Worm (Caenorhabditis elegans) whole organism, L1 larva: ENCODE data around the gene Y43F8B.11.

Experiments used
- C34B4.2 ChIP-seq: sonication (generic microtip); optimal IDR thresholded peaks from 2 replicates; lab custom pipeline; 2017; ENCODE audit warnings: mild to moderate bottlenecking, missing genetic modification characterization, missing compliant biosample characterization
- Y116A8C.19 ChIP-seq: sonication (generic microtip); optimal IDR thresholded peaks from 2 replicates; lab custom pipeline; 2016; ENCODE audit warnings: missing compliant biosample characterization, missing genetic modification characterization, borderline replicate concordance
- blmp-1 ChIP-seq: fragments of 150-350 bp; optimal IDR thresholded peaks from 2 replicates; lab custom pipeline; 2014; ENCODE audit warnings: missing biosample characterization, missing genetic modification characterization
- ceh-63 ChIP-seq: fragments of 200-800 bp; sonication (Bioruptor generic); optimal IDR thresholded peaks from 2 replicates; lab custom pipeline; 2018; ENCODE audit warnings: mild to moderate bottlenecking, missing genetic modification characterization, missing compliant biosample characterization
- ces-1 ChIP-seq: fragments of 150-350 bp; optimal IDR thresholded peaks from 2 replicates; lab custom pipeline; 2014; ENCODE audit warnings: missing biosample characterization, missing genetic modification reagents, missing genetic modification characterization
- dpl-1 ChIP-seq, 3 experiments: fragments of 150-350 bp in 2 of 3; sonication (generic microtip) in 1 of 3; optimal IDR thresholded peaks; 2 replicates each; lab custom pipeline; 2014 to 2017; ENCODE audit warnings: missing biosample characterization in 3 of 3, missing genetic modification characterization in 3 of 3, missing genetic modification reagents in 3 of 3
- dsc-1 ChIP-seq: sonication (generic microtip); optimal IDR thresholded peaks from 2 replicates; lab custom pipeline; 2016; ENCODE audit warnings: mild to moderate bottlenecking, missing genetic modification characterization, missing compliant biosample characterization
- efl-3 ChIP-seq: fragments of 200-800 bp; sonication (Bioruptor generic); optimal IDR thresholded peaks from 2 replicates; lab custom pipeline; 2018; ENCODE audit warnings: mild to moderate bottlenecking, missing genetic modification characterization, missing compliant biosample characterization
- elt-3 ChIP-seq, 6 experiments: fragments of 150-350 bp in 1 of 6; sonication (generic microtip); optimal IDR thresholded peaks; 2 replicates each; lab custom pipeline; 2017 to 2018; ENCODE audit warnings: missing biosample characterization in 6 of 6, missing genetic modification characterization in 6 of 6, inconsistent platforms in 1 of 6
- fkh-4 ChIP-seq: sonication (generic microtip); optimal IDR thresholded peaks from 2 replicates; lab custom pipeline; 2016; ENCODE audit warnings: missing compliant biosample characterization, missing genetic modification characterization, borderline replicate concordance
- grh-1 ChIP-seq: fragments of 200-800 bp; sonication (Bioruptor generic); IDR thresholded peaks from 2 replicates; pipeline ENCODE4 v1.3.6; 2022; ENCODE audit warnings: missing genetic modification reagents, missing genetic modification characterization, missing compliant biosample characterization
- isw-1 ChIP-seq: fragments of 200-800 bp; sonication (Bioruptor generic); IDR thresholded peaks from 2 replicates; pipeline ENCODE4 v1.3.6; 2022; ENCODE audit warnings: missing genetic modification characterization, missing compliant biosample characterization
- lin-13 ChIP-seq: fragments of 150-350 bp; optimal IDR thresholded peaks from 2 replicates; lab custom pipeline; 2014; ENCODE audit warnings: missing biosample characterization, missing genetic modification reagents, missing genetic modification characterization
- lin-14 ChIP-seq: fragments of 200-800 bp; sonication (Bioruptor generic); optimal IDR thresholded peaks from 2 replicates; lab custom pipeline; 2018; ENCODE audit warnings: mild to moderate bottlenecking, missing genetic modification characterization, moderate library complexity, missing compliant biosample characterization
- lin-15B ChIP-seq: fragments of 150-350 bp; sonication (generic microtip); optimal IDR thresholded peaks from 3 replicates; lab custom pipeline; 2014; ENCODE audit warnings: missing biosample characterization, missing genetic modification characterization
- lir-3 ChIP-seq: sonication (generic microtip); optimal IDR thresholded peaks from 2 replicates; lab custom pipeline; 2016; ENCODE audit warnings: mild to moderate bottlenecking, missing genetic modification characterization, moderate library complexity, missing compliant biosample characterization; ENCODE audit not compliant: poor library complexity
- lsy-2 ChIP-seq, 2 experiments: fragments of 150-350 bp; optimal IDR thresholded peaks; 2 replicates each; lab custom pipeline; 2014; ENCODE audit warnings: missing biosample characterization in 2 of 2, missing genetic modification characterization in 2 of 2
- mef-2 ChIP-seq: fragments of 150-350 bp; optimal IDR thresholded peaks from 2 replicates; lab custom pipeline; 2014; ENCODE audit warnings: missing biosample characterization, missing genetic modification characterization
- mep-1 ChIP-seq: fragments of 150-350 bp; optimal IDR thresholded peaks from 2 replicates; lab custom pipeline; 2014; ENCODE audit warnings: missing biosample characterization, missing genetic modification characterization
- nhr-11 ChIP-seq: fragments of 150-350 bp; optimal IDR thresholded peaks from 2 replicates; lab custom pipeline; 2014; ENCODE audit warnings: missing biosample characterization, missing genetic modification characterization
- nhr-12 ChIP-seq: sonication (generic microtip); optimal IDR thresholded peaks from 2 replicates; lab custom pipeline; 2017; ENCODE audit warnings: missing biosample characterization, missing genetic modification characterization
- nhr-19 ChIP-seq: fragments of 200-800 bp; sonication (Bioruptor generic); conservative IDR thresholded peaks from 2 replicates; pipeline ENCODE4 v1.3.6; 2022; ENCODE audit warnings: missing genetic modification characterization, missing compliant biosample characterization
- nhr-20 ChIP-seq: sonication (generic microtip); optimal IDR thresholded peaks from 2 replicates; lab custom pipeline; 2016; ENCODE audit warnings: mild to moderate bottlenecking, missing genetic modification characterization, missing compliant biosample characterization
- nhr-237 ChIP-seq: fragments of 150-350 bp; optimal IDR thresholded peaks from 2 replicates; lab custom pipeline; 2014; ENCODE audit warnings: missing biosample characterization, missing genetic modification characterization
- nhr-47 ChIP-seq: sonication (generic microtip); optimal IDR thresholded peaks from 2 replicates; lab custom pipeline; 2016; ENCODE audit warnings: mild to moderate bottlenecking, missing genetic modification characterization, moderate library complexity, missing compliant biosample characterization
- nhr-71 ChIP-seq: sonication (generic microtip); optimal IDR thresholded peaks from 2 replicates; lab custom pipeline; 2016; ENCODE audit warnings: mild to moderate bottlenecking, missing genetic modification characterization, moderate library complexity, missing compliant biosample characterization
- nhr-76 ChIP-seq: sonication (generic microtip); optimal IDR thresholded peaks from 2 replicates; lab custom pipeline; 2017; ENCODE audit warnings: missing biosample characterization, missing genetic modification characterization
- nhr-85 ChIP-seq: sonication (generic microtip); peaks from one replicate; lab custom pipeline; 2016; ENCODE audit warnings: missing genetic modification characterization, inconsistent platforms, missing compliant biosample characterization
- nhr-90 ChIP-seq: sonication (generic microtip); optimal IDR thresholded peaks from 2 replicates; lab custom pipeline; 2016; ENCODE audit warnings: mild to moderate bottlenecking, missing genetic modification characterization, missing compliant biosample characterization; ENCODE audit not compliant: poor library complexity
- pag-3 ChIP-seq: sonication (generic microtip); optimal IDR thresholded peaks from 2 replicates; lab custom pipeline; 2017; ENCODE audit warnings: missing genetic modification characterization, mild to moderate bottlenecking, missing compliant biosample characterization, antibody characterized with exemption, borderline replicate concordance; ENCODE audit not compliant: insufficient read depth
- pqm-1 ChIP-seq: sonication (generic microtip); optimal IDR thresholded peaks from 3 replicates; lab custom pipeline; 2017; ENCODE audit warnings: missing biosample characterization, missing genetic modification characterization
- rnt-1 ChIP-seq: sonication (generic microtip); optimal IDR thresholded peaks from 2 replicates; lab custom pipeline; 2016; ENCODE audit warnings: mild to moderate bottlenecking, missing genetic modification characterization, moderate library complexity, missing compliant biosample characterization
- snpc-4 ChIP-seq: fragments of 150-350 bp; optimal IDR thresholded peaks from 2 replicates; lab custom pipeline; 2014; ENCODE audit warnings: missing biosample characterization, missing genetic modification characterization
- snu-23 ChIP-seq: sonication (generic microtip); optimal IDR thresholded peaks from 2 replicates; lab custom pipeline; 2016; ENCODE audit warnings: missing genetic modification characterization, missing compliant biosample characterization
- sup-37 ChIP-seq: fragments of 200-800 bp; sonication (Bioruptor generic); optimal IDR thresholded peaks from 2 replicates; lab custom pipeline; 2018; ENCODE audit warnings: mild to moderate bottlenecking, missing genetic modification characterization, missing compliant biosample characterization
- tbx-2 ChIP-seq: sonication (generic microtip); optimal IDR thresholded peaks from 2 replicates; lab custom pipeline; 2016; ENCODE audit warnings: missing genetic modification characterization, missing compliant biosample characterization
- tlp-1 ChIP-seq: fragments of 150-350 bp; optimal IDR thresholded peaks from 2 replicates; lab custom pipeline; 2014; ENCODE audit warnings: missing biosample characterization, missing genetic modification characterization
- unc-98 ChIP-seq: fragments of 200-800 bp; sonication (Bioruptor generic); IDR thresholded peaks from 2 replicates; pipeline ENCODE4 v1.3.6; 2022; ENCODE audit warnings: missing genetic modification characterization, missing compliant biosample characterization
- vab-15 ChIP-seq: sonication (generic microtip); optimal IDR thresholded peaks from 2 replicates; lab custom pipeline; 2017; ENCODE audit warnings: missing genotype, mild to moderate bottlenecking, missing genetic modification characterization, missing compliant biosample characterization
- xbp-1 ChIP-seq: sonication (generic microtip); optimal IDR thresholded peaks from 2 replicates; lab custom pipeline; 2016; ENCODE audit warnings: missing genetic modification characterization, missing compliant biosample characterization
- zip-4 ChIP-seq: fragments of 200-800 bp; sonication (Bioruptor generic); optimal IDR thresholded peaks from 2 replicates; lab custom pipeline; 2018; ENCODE audit warnings: mild to moderate bottlenecking, missing genetic modification characterization, moderate library complexity, missing compliant biosample characterization

Gene Y43F8B.11

ce11 chrV:19470385-19470784, at the start of gene Y43F8B.11:
TSS of gene Y43F8B.11 (plus strand) at chrV:19470685.
- TF ChIP-seq dsc-1 (tag; lab: Kevin White, UChicago), result peak; percentile 48
- peak; percentile 38 for TF ChIP-seq nhr-85 (tag; lab: Kevin White, UChicago)
- no peak for TF ChIP-seq mef-2 (tag; lab: Kevin White, UChicago)

ce11 chrV:19421131-19421530, 49.4 kb upstream of the Y43F8B.11 start, which contains the start of gene C25F9.2:
TSS of gene C25F9.2 (plus strand) at chrV:19421471.
- no peak for TF ChIP-seq Y116A8C.19 (tag; lab: Kevin White, UChicago)
- TF ChIP-seq C34B4.2, result no peak
- no peak for TF ChIP-seq lin-13 (GFP tag; lab: Kevin White, UChicago)
- TF ChIP-seq pag-3, result no peak
- TF ChIP-seq efl-3 (GFP tag; lab: Kevin White, UChicago), result no peak
- TF ChIP-seq fkh-4, result no peak
- TF ChIP-seq zip-4 (GFP tag; lab: Kevin White, UChicago), result peak; percentile 13
- no peak for TF ChIP-seq sup-37

ce11 chrV:19428097-19428496, 42.4 kb upstream of the Y43F8B.11 start:
- no peak for TF ChIP-seq nhr-12 (tag; lab: Kevin White, UChicago)
- TF ChIP-seq snu-23 (GFP tag; lab: Kevin White, UChicago), result peak; percentile 55
- TF ChIP-seq blmp-1 (tag; lab: Kevin White, UChicago), result peak; percentile 20
- no peak for TF ChIP-seq dsc-1 (tag; lab: Kevin White, UChicago)
- no peak for TF ChIP-seq elt-3 (tag; optimal IDR thresholded peaks at IDR 0.05; lab: Kevin White, UChicago)
- TF ChIP-seq vab-15 (tag; lab: Kevin White, UChicago), result no peak
- TF ChIP-seq nhr-85 (tag; lab: Kevin White, UChicago), result peak; percentile 88
- no peak for TF ChIP-seq pqm-1 (tag; lab: Kevin White, UChicago)
- TF ChIP-seq nhr-47 (tag; lab: Kevin White, UChicago), result no peak
- peak; percentile 12 for TF ChIP-seq nhr-90 (tag; lab: Kevin White, UChicago)
- TF ChIP-seq Y116A8C.19 (tag; lab: Kevin White, UChicago), result no peak
- TF ChIP-seq lin-14, result peak; percentile 61
- TF ChIP-seq isw-1, result no peak
- TF ChIP-seq lin-15B (tag; lab: Kevin White, UChicago), result no peak
- TF ChIP-seq nhr-71 (tag; lab: Kevin White, UChicago), result peak; percentile 24
- TF ChIP-seq nhr-20 (tag; lab: Kevin White, UChicago), result peak; percentile 60

ce11 chrV:19428936-19429335, 41.5 kb upstream of the Y43F8B.11 start:
- TF ChIP-seq nhr-47 (tag; lab: Kevin White, UChicago) (peak; percentile 17), mep-1 (tag; lab: Kevin White, UChicago) (no peak), snpc-4 (tag; lab: Kevin White, UChicago) (no peak), unc-98 (GFP tag; lab: Robert Waterston, UW) (no peak), lin-14 (peak; percentile 73), nhr-71 (tag; lab: Kevin White, UChicago) (peak; percentile 54), elt-3 (tag; optimal IDR thresholded peaks at IDR 0.05; lab: Kevin White, UChicago) (no peak), lsy-2 (tag; optimal IDR thresholded peaks at IDR 0.05; lab: Kevin White, UChicago) (peak in 1 of 2 experiments; percentile 18), nhr-237 (tag; lab: Kevin White, UChicago) (no peak), nhr-85 (tag; lab: Kevin White, UChicago) (peak; percentile 76), nhr-11 (tag; lab: Kevin White, UChicago) (no peak), blmp-1 (tag; lab: Kevin White, UChicago) (peak; percentile 57), nhr-90 (tag; lab: Kevin White, UChicago) (peak; percentile 28), snu-23 (GFP tag; lab: Kevin White, UChicago) (peak; percentile 56), sup-37 (peak; percentile 17), nhr-20 (tag; lab: Kevin White, UChicago) (peak; percentile 74)

ce11 chrV:19429605-19430004, 40.9 kb upstream of the Y43F8B.11 start:
- TF ChIP-seq dpl-1 (GFP tag; optimal IDR thresholded peaks at IDR 0.05; lab: Kevin White, UChicago) (no peak), tbx-2 (tag; lab: Kevin White, UChicago) (no peak), xbp-1 (no peak), nhr-19 (peak; percentile 29; the same call in 1 of the 2 replicates), lsy-2 (tag; optimal IDR thresholded peaks at IDR 0.05; lab: Kevin White, UChicago) (peak; percentile 13 to 15), nhr-85 (tag; lab: Kevin White, UChicago) (peak; percentile 95), pqm-1 (tag; lab: Kevin White, UChicago) (no peak), nhr-90 (tag; lab: Kevin White, UChicago) (no peak), lir-3 (no peak), nhr-20 (tag; lab: Kevin White, UChicago) (peak; percentile 61), nhr-76 (tag; lab: Kevin White, UChicago) (no peak), nhr-71 (tag; lab: Kevin White, UChicago) (peak; percentile 36), tlp-1 (no peak), dsc-1 (tag; lab: Kevin White, UChicago) (no peak), grh-1 (peak; percentile 45; the same call in 1 of the 2 replicates), zip-4 (GFP tag; lab: Kevin White, UChicago) (peak; percentile 19), ces-1 (GFP tag; lab: Kevin White, UChicago) (no peak), rnt-1 (tag; lab: Kevin White, UChicago) (peak; percentile 38), ceh-63 (GFP tag; lab: Kevin White, UChicago) (no peak)
